Worm (Caenorhabditis elegans) whole organism, L4 larva: ENCODE results near the gene hlh-1.

Experiments
- F26F4.8 ChIP-seq: fragments of 200-800 bp; sonication (Bioruptor generic); conservative IDR thresholded peaks from 2 replicates; pipeline ENCODE4 v1.3.6; 2022; ENCODE audit warnings: missing genetic modification characterization, missing compliant biosample characterization
- F37D6.2 ChIP-seq: sonication (generic microtip); optimal IDR thresholded peaks from 2 replicates; lab custom pipeline; 2016; ENCODE audit warnings: mild to moderate bottlenecking, missing genetic modification characterization, missing compliant biosample characterization
- Y75B8A.6 ChIP-seq: fragments of 200-800 bp; sonication (Bioruptor generic); IDR thresholded peaks from 2 replicates; pipeline ENCODE4 v1.3.6; 2022; ENCODE audit warnings: missing genetic modification reagents, missing genetic modification characterization, missing compliant biosample characterization
- aha-1 ChIP-seq: fragments of 150-350 bp; peaks from one replicate; lab custom pipeline; 2014; ENCODE audit warnings: missing biosample characterization, missing genetic modification characterization
- ama-1 ChIP-seq: fragments of 150-350 bp; optimal IDR thresholded peaks from 2 replicates; lab custom pipeline; 2014; ENCODE audit warnings: inconsistent platforms, mixed read lengths
- arid-1 ChIP-seq: fragments of 200-800 bp; sonication (Bioruptor generic); conservative IDR thresholded peaks from 2 replicates; pipeline ENCODE4 v1.3.6; 2022; ENCODE audit warnings: missing genetic modification reagents, missing genetic modification characterization, missing compliant biosample characterization
- attf-4 ChIP-seq: sonication (generic microtip); optimal IDR thresholded peaks from 3 replicates; lab custom pipeline; 2017; ENCODE audit warnings: missing biosample characterization, missing genetic modification characterization
- ceh-20 ChIP-seq: fragments of 200-800 bp; sonication (Bioruptor generic); IDR thresholded peaks from 2 replicates; pipeline ENCODE4 v1.3.6; 2022; ENCODE audit warnings: missing genetic modification reagents, missing genetic modification characterization, missing compliant biosample characterization
- ceh-28 ChIP-seq: fragments of 150-350 bp; optimal IDR thresholded peaks from 2 replicates; lab custom pipeline; 2014; ENCODE audit warnings: missing biosample characterization, missing genetic modification reagents, missing genetic modification characterization
- ceh-62 ChIP-seq: sonication (generic microtip); optimal IDR thresholded peaks from 2 replicates; lab custom pipeline; 2017; ENCODE audit warnings: missing biosample characterization, missing genetic modification characterization
- ces-1 ChIP-seq: fragments of 150-350 bp; sonication (generic microtip); optimal IDR thresholded peaks from 4 replicates; lab custom pipeline; 2014; ENCODE audit warnings: missing biosample characterization, missing genetic modification reagents, missing genetic modification characterization
- ctbp-1 ChIP-seq: fragments of 200-800 bp; sonication (Bioruptor generic); IDR thresholded peaks from 2 replicates; pipeline ENCODE4 v1.3.6; 2022; ENCODE audit warnings: missing genetic modification reagents, missing genetic modification characterization, missing compliant biosample characterization
- dmd-6 ChIP-seq: fragments of 200-800 bp; sonication (Bioruptor generic); IDR thresholded peaks from 2 replicates; pipeline ENCODE4 v1.3.6; 2022; ENCODE audit warnings: missing genetic modification reagents, missing genetic modification characterization, missing compliant biosample characterization
- dpl-1 ChIP-seq: fragments of 150-350 bp; optimal IDR thresholded peaks from 2 replicates; lab custom pipeline; 2014; ENCODE audit warnings: missing biosample characterization, missing genetic modification reagents, missing genetic modification characterization
- gei-8 ChIP-seq: fragments of 200-800 bp; sonication (Bioruptor generic); optimal IDR thresholded peaks from 2 replicates; lab custom pipeline; 2018; ENCODE audit warnings: mild to moderate bottlenecking, missing genetic modification characterization, missing compliant biosample characterization
- hlh-11 ChIP-seq: fragments of 200-800 bp; sonication (Bioruptor generic); optimal IDR thresholded peaks from 2 replicates; lab custom pipeline; 2018; ENCODE audit warnings: mild to moderate bottlenecking, missing genetic modification characterization, missing compliant biosample characterization
- jun-1 ChIP-seq: fragments of 150-350 bp; optimal IDR thresholded peaks from 2 replicates; lab custom pipeline; 2014; ENCODE audit warnings: missing biosample characterization, missing genetic modification reagents, missing genetic modification characterization
- lim-7 ChIP-seq: fragments of 200-800 bp; sonication (Bioruptor generic); IDR thresholded peaks from 2 replicates; pipeline ENCODE4 v1.3.6; 2022; ENCODE audit warnings: missing genetic modification characterization, missing compliant biosample characterization
- lin-15B ChIP-seq: fragments of 150-350 bp; sonication (generic microtip); optimal IDR thresholded peaks from 3 replicates; lab custom pipeline; 2014; ENCODE audit warnings: missing biosample characterization, missing genetic modification characterization
- lin-29 ChIP-seq: fragments of 200-800 bp; sonication (Bioruptor generic); IDR thresholded peaks from 2 replicates; pipeline ENCODE4 v1.3.6; 2022; ENCODE audit warnings: missing genetic modification reagents, missing genetic modification characterization, missing compliant biosample characterization
- lir-3 ChIP-seq: sonication (generic microtip); optimal IDR thresholded peaks from 2 replicates; lab custom pipeline; 2016; ENCODE audit warnings: mild to moderate bottlenecking, missing genetic modification characterization, missing compliant biosample characterization
- madf-5 ChIP-seq, 2 experiments: fragments of 200-800 bp; sonication (Bioruptor generic); IDR thresholded peaks; 2 replicates each; pipeline ENCODE4 v1.3.6; 2022; ENCODE audit warnings: missing compliant biosample characterization in 2 of 2, missing genetic modification characterization in 2 of 2
- mdl-1 ChIP-seq, 2 experiments: fragments of 150-350 bp in 1 of 2; sonication (generic microtip) in 1 of 2; optimal IDR thresholded peaks; 2 replicates each; lab custom pipeline; 2014 to 2017; ENCODE audit warnings: missing biosample characterization in 2 of 2, missing genetic modification characterization in 2 of 2
- mxl-3 ChIP-seq: fragments of 200-800 bp; sonication (Bioruptor generic); optimal IDR thresholded peaks from 2 replicates; lab custom pipeline; 2018; ENCODE audit warnings: mild to moderate bottlenecking, missing genetic modification characterization, missing compliant biosample characterization
- nhr-102 ChIP-seq: sonication (generic microtip); optimal IDR thresholded peaks from 2 replicates; lab custom pipeline; 2016; ENCODE audit warnings: mild to moderate bottlenecking, missing genetic modification characterization, moderate library complexity, missing compliant biosample characterization
- nhr-11 ChIP-seq: fragments of 150-350 bp; optimal IDR thresholded peaks from 2 replicates; lab custom pipeline; 2014; ENCODE audit warnings: missing biosample characterization, missing genetic modification characterization
- nhr-42 ChIP-seq: fragments of 200-800 bp; sonication (Bioruptor generic); IDR thresholded peaks from 2 replicates; pipeline ENCODE4 v1.3.6; 2022; ENCODE audit warnings: missing genetic modification characterization, missing compliant biosample characterization
- nhr-6 ChIP-seq: fragments of 150-350 bp; optimal IDR thresholded peaks from 2 replicates; lab custom pipeline; 2014; ENCODE audit warnings: missing biosample characterization, missing genetic modification characterization
- set-16 ChIP-seq: fragments of 200-800 bp; sonication (Bioruptor generic); IDR thresholded peaks from 2 replicates; pipeline ENCODE4 v1.3.6; 2022; ENCODE audit warnings: missing genetic modification reagents, missing genetic modification characterization, missing compliant biosample characterization
- unc-130 ChIP-seq: sonication (generic microtip); optimal IDR thresholded peaks from 2 replicates; lab custom pipeline; 2016; ENCODE audit warnings: missing genetic modification reagents, missing genetic modification characterization, missing compliant biosample characterization
- unc-39 ChIP-seq: sonication (generic microtip); optimal IDR thresholded peaks from 2 replicates; lab custom pipeline; 2017; ENCODE audit warnings: missing biosample characterization, missing genetic modification characterization
- unc-62 ChIP-seq, 3 experiments: fragments of 150-350 bp in 1 of 3; sonication (generic microtip); optimal IDR thresholded peaks in 2 of 3; peaks in 1 of 3; 1 replicate in 1 of 3; 2 replicates in 2 of 3; lab custom pipeline; 2014 to 2017; ENCODE audit warnings: missing biosample characterization in 3 of 3, missing genetic modification characterization in 3 of 3, missing genetic modification reagents in 3 of 3, missing genotype in 1 of 3
- zag-1 ChIP-seq: fragments of 150-350 bp; optimal IDR thresholded peaks from 2 replicates; lab custom pipeline; 2014; ENCODE audit warnings: missing biosample characterization, missing genetic modification characterization
- zip-11 ChIP-seq: fragments of 200-800 bp; sonication (Bioruptor generic); IDR thresholded peaks from 2 replicates; pipeline ENCODE4 v1.3.6; 2022; ENCODE audit warnings: missing genetic modification characterization, missing compliant biosample characterization
- ztf-11 ChIP-seq: fragments of 150-350 bp; optimal IDR thresholded peaks from 2 replicates; lab custom pipeline; 2014; ENCODE audit warnings: missing biosample characterization, missing genetic modification characterization

Gene hlh-1

DNA sequence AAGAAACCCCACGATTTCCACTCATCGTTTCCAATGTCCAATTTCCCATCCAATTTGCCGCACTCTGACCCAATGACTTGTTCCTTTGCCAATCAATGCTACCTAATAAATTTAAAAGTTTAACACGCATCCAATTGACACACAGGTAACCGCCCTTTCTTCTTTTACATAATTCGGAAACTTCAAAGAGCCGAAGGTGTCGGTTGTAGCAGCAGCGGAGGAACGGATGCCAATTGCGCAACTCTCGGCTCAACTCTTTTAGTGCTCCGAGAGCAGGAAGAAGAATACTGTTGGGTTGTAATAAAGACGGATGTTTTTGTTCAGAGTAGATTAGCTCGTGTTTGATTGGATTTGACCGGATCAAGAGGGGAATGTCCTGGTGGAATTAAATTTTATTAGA lies 1.1 kb upstream of the hlh-1 start:
- TF ChIP-seq ceh-62 (tag; lab: Kevin White, UChicago) (no peak), unc-130 (GFP tag; lab: Kevin White, UChicago) (no peak), Y75B8A.6 (no peak), nhr-6 (tag; lab: Kevin White, UChicago) (no peak), mdl-1 (tag; optimal IDR thresholded peaks at IDR 0.05; lab: Kevin White, UChicago) (no peak), nhr-11 (no peak), lir-3 (tag; lab: Kevin White, UChicago) (no peak), aha-1 (tag; lab: Kevin White, UChicago) (peak; percentile 14), lin-29 (GFP tag; lab: Robert Waterston, UW) (no peak), dmd-6 (no peak), unc-62 (GFP tag; optimal IDR thresholded peaks at IDR 0.05 in 1 of 2; lab: Kevin White, UChicago) (peak in 1 of 2 experiments; percentile 11), unc-62 (tag; optimal IDR thresholded peaks at IDR 0.05; lab: Kevin White, UChicago) (no peak), zag-1 (no peak)

ce11 chrII:4519976-4520594 lies 1.7 kb downstream of the hlh-1 start:
- TF ChIP-seq ctbp-1 (GFP tag; lab: Robert Waterston, UW) (0 out of 2 replicates have a peak, but pooled peaks have one; percentile 21), mxl-3 (GFP tag; lab: Kevin White, UChicago) (no peak), dpl-1 (no peak), hlh-11 (peak; percentile 60), unc-62 (GFP tag; optimal IDR thresholded peaks at IDR 0.05 in 1 of 2; lab: Kevin White, UChicago) (peak in 1 of 2 experiments; percentile 4), unc-62 (tag; optimal IDR thresholded peaks at IDR 0.05; lab: Kevin White, UChicago) (no peak), unc-39 (tag; lab: Kevin White, UChicago) (no peak), set-16 (GFP tag; lab: Robert Waterston, UW) (0 out of 2 replicates have a peak, but pooled peaks have one; percentile 8), dmd-6 (no peak), zip-11 (GFP tag; lab: Robert Waterston, UW) (no peak), jun-1 (tag; lab: Kevin White, UChicago) (no peak), ztf-11 (tag; lab: Kevin White, UChicago) (no peak), nhr-11 (peak; percentile 18), ces-1 (GFP tag; lab: Kevin White, UChicago) (no peak), lin-15B (tag; lab: Kevin White, UChicago) (no peak), arid-1 (GFP tag; lab: Robert Waterston, UW) (no peak)

- no peak for TF ChIP-seq madf-5 (GFP tag; IDR thresholded peaks at IDR 0.05; lab: Robert Waterston, UW)
- TF ChIP-seq lin-29 (GFP tag; lab: Robert Waterston, UW) = no peak
- TF ChIP-seq F26F4.8 (GFP tag; lab: Robert Waterston, UW) = no peak
- no peak for TF ChIP-seq F37D6.2 (tag; lab: Kevin White, UChicago)
- TF ChIP-seq ceh-20 (GFP tag; lab: Robert Waterston, UW) = no peak
- no peak for TF ChIP-seq Y75B8A.6
- TF ChIP-seq ama-1 (lab: Kevin White, UChicago) = no peak
- TF ChIP-seq nhr-42 (GFP tag; lab: Robert Waterston, UW) = no peak
- no peak for TF ChIP-seq ceh-28 (tag; lab: Kevin White, UChicago)
- no peak for TF ChIP-seq lim-7
Observed at ce11 chrII:4523122-4523672, 4.8 kb downstream of the hlh-1 start, which contains the start of the genes B0304.4 and B0304.2. TSS of gene B0304.4 (minus strand) at chrII:4523222. TSS of gene B0304.2 (plus strand) at chrII:4523622.

- no peak for TF ChIP-seq attf-4 (tag; lab: Kevin White, UChicago)
- no peak for TF ChIP-seq nhr-102
- 0 out of 2 replicates have a peak, but pooled peaks have one; percentile 22 for TF ChIP-seq Y75B8A.6
- TF ChIP-seq unc-62 (GFP tag; optimal IDR thresholded peaks at IDR 0.05 in 1 of 2; lab: Kevin White, UChicago) = peak in 1 of 2 experiments; percentile 21
- no peak for TF ChIP-seq unc-62 (tag; optimal IDR thresholded peaks at IDR 0.05; lab: Kevin White, UChicago)
- TF ChIP-seq gei-8 (GFP tag; lab: Kevin White, UChicago) = no peak
- no peak for TF ChIP-seq ama-1 (lab: Kevin White, UChicago)
Observed at ce11 chrII:4525185-4525584, 6.8 kb downstream of the hlh-1 start.
